Fruit fly (Drosophila melanogaster): ENCODE results near the gene CG45071.

Gene CG45071

dm6 chr3L:15097878-15098520, 7.7 kb upstream of the CG45071 start, which contains the start of gene Ctps (continued):
- TF ChIP-seq ase (GFP tag; IDR thresholded peaks at IDR 0.05) = no peak
- TF ChIP-seq CG12155 (GFP tag; optimal IDR thresholded peaks at IDR 0.05) = no peak
- peak; percentile 25 for TF ChIP-seq nau (GFP tag; optimal IDR thresholded peaks at IDR 0.05)
- peak; percentile 23 for TF ChIP-seq shn (GFP tag; optimal IDR thresholded peaks at IDR 0.05)
- no peak for TF ChIP-seq ab (GFP tag; optimal IDR thresholded peaks at IDR 0.05)
- peak; percentile 65 for TF ChIP-seq MESR4 (GFP tag; optimal IDR thresholded peaks at IDR 0.05)
- TF ChIP-seq CG9876 (GFP tag; optimal IDR thresholded peaks at IDR 0.05) = no peak
- peak; percentile 90 for TF ChIP-seq E2f2 (GFP tag; IDR thresholded peaks at IDR 0.05)
- no peak for TF ChIP-seq ci (GFP tag; IDR thresholded peaks at IDR 0.05)
- TF ChIP-seq Mad (GFP tag; optimal IDR thresholded peaks at IDR 0.05) = no peak
- no peak for TF ChIP-seq CG10979 (tag; optimal IDR thresholded peaks at IDR 0.05)
- TF ChIP-seq CG10543 (GFP tag; optimal IDR thresholded peaks at IDR 0.05) = no peak
- no peak for TF ChIP-seq ERR (GFP tag; optimal IDR thresholded peaks at IDR 0.05)
- peak; percentile 7 for TF ChIP-seq tin (GFP tag; optimal IDR thresholded peaks at IDR 0.05)
- peak; percentile 30 for TF ChIP-seq CG17186 (GFP tag; optimal IDR thresholded peaks at IDR 0.05)
- no peak for TF ChIP-seq wek (GFP tag; optimal IDR thresholded peaks at IDR 0.05)
- TF ChIP-seq CG7271 (tag; optimal IDR thresholded peaks at IDR 0.05) = no peak
- TF ChIP-seq NC2α (GFP tag; optimal IDR thresholded peaks at IDR 0.05) = no peak
- no peak for TF ChIP-seq fd64A (GFP tag; optimal IDR thresholded peaks at IDR 0.05)
- TF ChIP-seq ac (GFP tag; optimal IDR thresholded peaks at IDR 0.05) = no peak
- TF ChIP-seq ranshi (GFP tag; IDR thresholded peaks at IDR 0.05) = no peak
- TF ChIP-seq CG12299 (tag; optimal IDR thresholded peaks at IDR 0.05) = no peak
- no peak for TF ChIP-seq Hr39 (optimal IDR thresholded peaks at IDR 0.05)
- TF ChIP-seq insv (GFP tag; optimal IDR thresholded peaks at IDR 0.05) = no peak
- TF ChIP-seq D (optimal IDR thresholded peaks at IDR 0.05) = no peak
- TF ChIP-seq D (GFP tag; optimal IDR thresholded peaks at IDR 0.05) = no peak
- no peak for TF ChIP-seq nmo (GFP tag; optimal IDR thresholded peaks at IDR 0.05)
- TF ChIP-seq Mes4 (GFP tag; optimal IDR thresholded peaks at IDR 0.05) = no peak
- peak; percentile 34 for TF ChIP-seq CG33213 (GFP tag; optimal IDR thresholded peaks at IDR 0.05)
- no peak for TF ChIP-seq CG18764 (GFP tag; optimal IDR thresholded peaks at IDR 0.05)
- peak; percentile 3 for TF ChIP-seq Hsf (GFP tag; optimal IDR thresholded peaks at IDR 0.05)
- no peak for TF ChIP-seq chinmo (GFP tag; IDR thresholded peaks at IDR 0.05; ENCODE audit: partially characterized antibody)
- no peak for TF ChIP-seq sc (optimal IDR thresholded peaks at IDR 0.05)
- no peak for TF ChIP-seq sc (GFP tag; optimal IDR thresholded peaks at IDR 0.05)
- no peak for TF ChIP-seq CG17568 (GFP tag; optimal IDR thresholded peaks at IDR 0.05)
- TF ChIP-seq CG1832 (GFP tag; optimal IDR thresholded peaks at IDR 0.05) = no peak
- TF ChIP-seq CG15514 (GFP tag; optimal IDR thresholded peaks at IDR 0.05) = peak; percentile 64
- no peak for TF ChIP-seq CG8290 (GFP tag; optimal IDR thresholded peaks at IDR 0.05)
- peak in 1 of 2 experiments; percentile 61 for TF ChIP-seq CG8290 (tag; optimal IDR thresholded peaks at IDR 0.05)
- no peak for TF ChIP-seq CG6272 (GFP tag; IDR thresholded peaks at IDR 0.05)
- 0 out of 2 replicates have a peak, but pooled peaks have one; percentile 12 for TF ChIP-seq Xrp1 (GFP tag; IDR thresholded peaks at IDR 0.05)
- TF ChIP-seq CG31365 (tag; optimal IDR thresholded peaks at IDR 0.05) = no peak
- TF ChIP-seq pzg (GFP tag; optimal IDR thresholded peaks at IDR 0.05) = peak; percentile 75
- TF ChIP-seq Kr (GFP tag; optimal IDR thresholded peaks at IDR 0.05) = no peak
- no peak for TF ChIP-seq nerfin-2 (GFP tag; IDR thresholded peaks at IDR 0.05; ENCODE audit: partially characterized antibody)
- TF ChIP-seq Atf-2 (GFP tag; optimal IDR thresholded peaks at IDR 0.05) = no peak
- TF ChIP-seq CG9797 (GFP tag; optimal IDR thresholded peaks at IDR 0.05) = peak; percentile 65
- no peak for TF ChIP-seq CG42726 (GFP tag; IDR thresholded peaks at IDR 0.05; ENCODE audit: partially characterized antibody)
- no peak for TF ChIP-seq CG1024 (GFP tag; IDR thresholded peaks at IDR 0.05)
- no peak for TF ChIP-seq ash1 (GFP tag; optimal IDR thresholded peaks at IDR 0.05)
- TF ChIP-seq row (GFP tag; IDR thresholded peaks at IDR 0.05) = peak; percentile 38; the same call in 1 of the 3 replicates
- no peak for TF ChIP-seq Oli (tag; optimal IDR thresholded peaks at IDR 0.05)

All from whole organism, embryonic.